Worm (Caenorhabditis elegans): ENCODE results near the gene cyn-17.

Gene cyn-17

ce11 chrV:5844349-5844760 is 44.9 kb downstream of the cyn-17 start (continued):
- TF ChIP-seq hif-1 (tag; optimal IDR thresholded peaks at IDR 0.05) (peak in 1 of 2 experiments; percentile 18), F44E2.7 (GFP tag; IDR thresholded peaks at IDR 0.05) (no peak), ZK546.5 (tag; optimal IDR thresholded peaks at IDR 0.05) (no peak), attf-4 (tag; optimal IDR thresholded peaks at IDR 0.05) (no peak), hmg-1.1 (GFP tag; IDR thresholded peaks at IDR 0.05) (no peak; the same call in 1 of the 2 replicates), daf-12 (tag; optimal IDR thresholded peaks at IDR 0.05) (no peak), ceh-32 (tag; optimal IDR thresholded peaks at IDR 0.05; ENCODE audit: poor library complexity) (no peak), zfp-3 (GFP tag; conservative IDR thresholded peaks at IDR 0.05) (peak; percentile 8; the same call in 1 of the 2 replicates), lin-29 (GFP tag; IDR thresholded peaks at IDR 0.05) (peak; percentile 66; the same call in 1 of the 2 replicates), madf-9 (GFP tag; conservative IDR thresholded peaks at IDR 0.05) (0 out of 2 replicates have a peak, but pooled peaks have one; percentile 13), snpc-1.2 (GFP tag; IDR thresholded peaks at IDR 0.05) (no peak), pha-4 (GFP tag; IDR thresholded peaks at IDR 0.05) (peak; percentile 53; the same call in 1 of the 2 replicates), pha-4 (tag; optimal IDR thresholded peaks at IDR 0.05) (no peak), sdz-12 (GFP tag; optimal IDR thresholded peaks at IDR 0.05) (no peak), skn-1 (tag; optimal IDR thresholded peaks at IDR 0.05) (no peak), F10B5.3 (tag; optimal IDR thresholded peaks at IDR 0.05) (no peak), tag-97 (GFP tag; IDR thresholded peaks at IDR 0.05) (no peak), dmd-9 (GFP tag; IDR thresholded peaks at IDR 0.05) (no peak), zip-2 (tag; optimal IDR thresholded peaks at IDR 0.05) (peak; percentile 45), madf-5 (GFP tag; IDR thresholded peaks at IDR 0.05) (no peak), duxl-1 (tag; optimal IDR thresholded peaks at IDR 0.05; ENCODE audit: poor library complexity) (no peak), spr-3 (GFP tag; optimal IDR thresholded peaks at IDR 0.05) (no peak), zfp-2 (tag; optimal IDR thresholded peaks at IDR 0.05) (no peak), mxl-2 (GFP tag; conservative IDR thresholded peaks at IDR 0.05) (peak; percentile 64; the same call in 1 of the 2 replicates), ceh-28 (tag; optimal IDR thresholded peaks at IDR 0.05) (no peak), aha-1 (tag) (peak; percentile 91), D1046.2 (GFP tag; IDR thresholded peaks at IDR 0.05) (no peak), lir-3 (tag; optimal IDR thresholded peaks at IDR 0.05) (no peak), R02D3.7 (tag; optimal IDR thresholded peaks at IDR 0.05) (no peak), F49E8.2 (tag; optimal IDR thresholded peaks at IDR 0.05; ENCODE audit: borderline replicate concordance) (no peak), arid-1 (GFP tag; conservative IDR thresholded peaks at IDR 0.05) (no peak), nhr-25 (tag; optimal IDR thresholded peaks at IDR 0.05; ENCODE audit: borderline replicate concordance, insufficient read depth) (peak; percentile 51), fkh-10 (GFP tag; optimal IDR thresholded peaks at IDR 0.05) (no peak), lin-15B (tag; optimal IDR thresholded peaks at IDR 0.05) (no peak), ZK337.2 (GFP tag; IDR thresholded peaks at IDR 0.05) (no peak), T26A8.4 (GFP tag; IDR thresholded peaks at IDR 0.05) (peak; percentile 33; the same call in 1 of the 2 replicates), ceh-44 (GFP tag; IDR thresholded peaks at IDR 0.05) (no peak), snpc-4 (tag; optimal IDR thresholded peaks at IDR 0.05) (no peak), vab-7 (GFP tag; IDR thresholded peaks at IDR 0.05) (no peak), zip-11 (GFP tag; IDR thresholded peaks at IDR 0.05) (no peak), mxl-3 (GFP tag; optimal IDR thresholded peaks at IDR 0.05) (peak; percentile 80), saeg-2 (GFP tag; IDR thresholded peaks at IDR 0.05) (no peak), gei-8 (GFP tag; optimal IDR thresholded peaks at IDR 0.05) (no peak), ztf-11 (tag; optimal IDR thresholded peaks at IDR 0.05) (no peak), unc-39 (tag; optimal IDR thresholded peaks at IDR 0.05) (no peak), nhr-102 (tag; optimal IDR thresholded peaks at IDR 0.05) (peak; percentile 58), fos-1 (tag; optimal IDR thresholded peaks at IDR 0.05) (no peak), mep-1 (tag; optimal IDR thresholded peaks at IDR 0.05) (peak; percentile 74), ces-1 (GFP tag; optimal IDR thresholded peaks at IDR 0.05) (no peak), lim-7 (GFP tag; IDR thresholded peaks at IDR 0.05) (no peak), Y5F2A.4 (GFP tag; optimal IDR thresholded peaks at IDR 0.05) (no peak)

All from whole organism, L4 larva.